Worm (Caenorhabditis elegans): ENCODE measurements around the gene gsr-1.

gsr-1 gene

ce11 chrIII:3701411-3702310 is 51.0 kb downstream of the gsr-1 start, which contains the start of the genes pdi-1 and C14B1.2 (continued):
- no peak for TF ChIP-seq hlh-30 (tag; optimal IDR thresholded peaks at IDR 0.05; ENCODE audit: insufficient read depth)
- no peak for TF ChIP-seq pha-4 (tag; optimal IDR thresholded peaks at IDR 0.05)
- no peak for TF ChIP-seq ceh-9 (tag; optimal IDR thresholded peaks at IDR 0.05)
- TF ChIP-seq ceh-30 (tag; optimal IDR thresholded peaks at IDR 0.05), result no peak
